Worm (Caenorhabditis elegans) whole organism, L4/young adult: ENCODE measurements around the gene B0228.9.

Source experiments
- W03F9.2 ChIP-seq: fragments of 150-350 bp; optimal IDR thresholded peaks from 2 replicates; lab custom pipeline; 2014; ENCODE audit warnings: missing biosample characterization, missing genetic modification characterization
- dao-5 ChIP-seq: sonication (generic microtip); optimal IDR thresholded peaks from 2 replicates; lab custom pipeline; 2016; ENCODE audit warnings: missing genotype, missing genetic modification characterization, moderate library complexity, missing compliant biosample characterization
- him-1 ChIP-seq: sonication (generic microtip); optimal IDR thresholded peaks from 2 replicates; lab custom pipeline; 2016; ENCODE audit warnings: missing genotype, missing genetic modification reagents, missing genetic modification characterization, missing compliant biosample characterization

B0228.9 gene

DNA sequence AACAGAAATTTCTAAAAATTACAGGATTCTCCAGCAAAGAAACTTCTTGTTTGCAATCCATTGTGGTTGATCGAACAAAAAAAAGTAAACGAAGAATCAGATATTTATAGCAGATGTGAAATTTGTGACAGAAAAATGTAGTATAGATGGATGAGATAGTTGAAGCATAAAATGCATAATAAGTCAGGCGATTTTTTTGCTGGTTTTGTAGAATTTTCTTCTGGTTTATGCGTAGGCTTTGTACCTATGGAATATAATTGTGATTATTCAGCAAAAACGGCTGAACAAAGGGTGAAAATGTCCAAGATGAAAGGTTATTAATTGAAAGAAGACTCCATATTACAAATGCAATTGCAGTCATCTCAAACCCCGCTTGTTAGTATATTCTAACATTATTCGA lies 2.0 kb upstream of the B0228.9 start, which contains the start of gene srh-39:
TSS of gene srh-39 (minus strand) at position 101 of the 400 bp plus-strand sequence.
- no peak for TF ChIP-seq him-1 (tag; lab: Kevin White, UChicago)
- TF ChIP-seq W03F9.2 (tag; lab: Kevin White, UChicago), result no peak
- no peak for TF ChIP-seq dao-5 (tag; lab: Kevin White, UChicago)

- no peak for TF ChIP-seq him-1 (tag; lab: Kevin White, UChicago)
- no peak for TF ChIP-seq W03F9.2 (tag; lab: Kevin White, UChicago)
- TF ChIP-seq dao-5 (tag; lab: Kevin White, UChicago), result no peak
Measured at ce11 chrII:7761440-7761839, 2.0 kb downstream of the B0228.9 start, which contains the start of gene B0228.8. B0228.8 (minus strand) TSS chrII:7761540.

DNA sequence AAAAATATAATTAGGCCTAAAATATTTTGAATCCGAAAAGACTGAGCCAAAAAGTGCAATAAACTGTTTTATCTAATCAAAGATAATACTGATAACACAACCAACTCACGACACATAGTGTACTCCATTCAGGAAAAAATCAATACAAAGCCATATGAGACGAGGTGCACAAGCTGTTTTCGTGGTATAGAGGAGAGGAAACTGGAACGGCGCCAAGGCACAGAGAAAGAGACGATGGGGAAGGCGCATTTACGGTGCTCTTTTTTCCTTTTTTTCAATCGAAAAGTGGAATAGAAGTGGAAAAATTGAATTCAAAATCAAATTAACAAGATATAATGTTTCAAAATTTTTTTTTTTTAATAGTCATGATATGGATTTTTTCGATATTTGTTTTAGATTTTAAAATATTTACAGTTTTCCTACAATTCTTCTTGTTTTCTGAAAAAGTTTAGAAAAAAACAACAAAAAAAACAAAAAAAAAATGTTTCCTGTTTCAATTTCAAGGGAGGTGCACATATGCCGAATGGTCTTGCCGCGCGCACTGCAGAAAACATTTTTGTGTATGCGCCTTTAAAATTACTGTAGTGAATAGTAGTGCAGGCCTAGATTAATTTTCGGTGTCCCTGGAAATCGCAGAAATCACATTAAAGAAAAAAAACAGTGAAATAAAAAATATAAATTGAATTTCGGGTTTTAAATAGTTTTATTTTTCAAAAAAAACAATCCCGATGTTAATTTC lies 4.9 kb downstream of the B0228.9 start, which contains the start of gene B0228.7:
TSS of gene B0228.7 (minus strand) at position 627 of the 739 bp plus-strand sequence.
- TF ChIP-seq him-1 (tag; lab: Kevin White, UChicago), result no peak
- no peak for TF ChIP-seq W03F9.2 (tag; lab: Kevin White, UChicago)
- no peak for TF ChIP-seq dao-5 (tag; lab: Kevin White, UChicago)

DNA sequence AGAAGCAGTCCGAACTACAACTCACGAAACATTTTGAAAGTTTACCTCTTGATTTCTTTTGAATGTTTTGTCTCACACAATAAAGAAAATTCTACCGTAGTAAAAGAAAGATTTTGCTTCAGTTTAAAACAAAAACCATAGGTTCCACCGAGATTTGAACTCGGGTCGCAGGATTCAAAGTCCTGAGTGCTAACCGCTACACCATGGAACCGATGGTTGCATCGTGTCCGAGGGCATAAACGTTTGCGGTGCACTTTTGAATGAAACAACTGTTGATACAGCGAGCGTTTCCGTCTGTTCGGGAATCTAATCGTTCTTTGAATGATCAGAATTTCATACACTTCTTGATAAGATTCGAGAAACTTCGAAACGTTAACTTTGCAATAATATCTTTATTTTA lies 6.7 kb downstream of the B0228.9 start:
- TF ChIP-seq dao-5 (tag; lab: Kevin White, UChicago), result peak; percentile 38
- no peak for TF ChIP-seq him-1 (tag; lab: Kevin White, UChicago)
- peak; percentile 32 for TF ChIP-seq W03F9.2 (tag; lab: Kevin White, UChicago)

ce11 chrII:7755116-7755571 lies 8.3 kb downstream of the B0228.9 start, which contains the start of the genes B0228.6 and B0228.1:
B0228.6 (minus strand) TSS chrII:7755166.
B0228.1 (plus strand) TSS chrII:7755343.
- TF ChIP-seq W03F9.2 (tag; lab: Kevin White, UChicago) (no peak), dao-5 (tag; lab: Kevin White, UChicago) (no peak), him-1 (tag; lab: Kevin White, UChicago) (no peak)

- TF ChIP-seq him-1 (tag; lab: Kevin White, UChicago), result no peak
- no peak for TF ChIP-seq W03F9.2 (tag; lab: Kevin White, UChicago)
- no peak for TF ChIP-seq dao-5 (tag; lab: Kevin White, UChicago)
Measured at ce11 chrII:7753500-7753899, 10.0 kb downstream of the B0228.9 start, which contains the start of gene trx-1. trx-1 (minus strand) TSS chrII:7753600.

- TF ChIP-seq him-1 (tag; lab: Kevin White, UChicago) (no peak), W03F9.2 (tag; lab: Kevin White, UChicago) (no peak), dao-5 (tag; lab: Kevin White, UChicago) (no peak)
Measured at ce11 chrII:7736725-7737124, 26.7 kb downstream of the B0228.9 start.

DNA sequence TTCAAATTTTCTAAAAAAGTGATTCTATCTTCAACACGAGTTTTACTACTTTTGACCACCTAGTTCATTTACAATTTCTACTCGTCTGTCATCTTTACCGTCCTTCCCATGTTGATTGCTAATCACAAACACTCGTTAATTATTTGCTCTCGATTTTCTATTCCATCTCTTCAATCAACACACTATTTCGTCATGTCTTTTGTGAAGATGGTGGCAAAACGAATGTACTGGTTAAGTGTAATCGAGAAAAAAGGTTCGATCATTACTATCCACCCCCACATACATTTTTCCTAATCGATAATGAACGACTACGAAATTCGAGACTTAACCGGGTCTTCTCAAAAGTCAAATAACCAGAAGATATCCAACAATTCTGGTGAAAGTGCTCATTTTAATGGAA lies 38.9 kb downstream of the B0228.9 start, which contains the start of gene cpna-2:
TSS of gene cpna-2 (plus strand) at position 301 of the 400 bp plus-strand sequence.
- TF ChIP-seq him-1 (tag; lab: Kevin White, UChicago), result no peak
- no peak for TF ChIP-seq W03F9.2 (tag; lab: Kevin White, UChicago)
- no peak for TF ChIP-seq dao-5 (tag; lab: Kevin White, UChicago)

- TF ChIP-seq dao-5 (tag; lab: Kevin White, UChicago) (no peak), him-1 (tag; lab: Kevin White, UChicago) (no peak), W03F9.2 (tag; lab: Kevin White, UChicago) (no peak)
Measured at ce11 chrII:7722784-7723183, 40.7 kb downstream of the B0228.9 start.

- TF ChIP-seq dao-5 (tag; lab: Kevin White, UChicago) (no peak), him-1 (tag; lab: Kevin White, UChicago) (no peak), W03F9.2 (tag; lab: Kevin White, UChicago) (no peak)
Measured at ce11 chrII:7720479-7720878, 43.0 kb downstream of the B0228.9 start.

- no peak for TF ChIP-seq dao-5 (tag; lab: Kevin White, UChicago)
- TF ChIP-seq W03F9.2 (tag; lab: Kevin White, UChicago), result no peak
- TF ChIP-seq him-1 (tag; lab: Kevin White, UChicago), result no peak
Measured at ce11 chrII:7719039-7719438, 44.4 kb downstream of the B0228.9 start.

- no peak for TF ChIP-seq W03F9.2 (tag; lab: Kevin White, UChicago)
- no peak for TF ChIP-seq him-1 (tag; lab: Kevin White, UChicago)
- no peak for TF ChIP-seq dao-5 (tag; lab: Kevin White, UChicago)
Measured at ce11 chrII:7718491-7718890, 45.0 kb downstream of the B0228.9 start, which contains the start of gene cpna-5. cpna-5 (minus strand) TSS chrII:7718591.

DNA sequence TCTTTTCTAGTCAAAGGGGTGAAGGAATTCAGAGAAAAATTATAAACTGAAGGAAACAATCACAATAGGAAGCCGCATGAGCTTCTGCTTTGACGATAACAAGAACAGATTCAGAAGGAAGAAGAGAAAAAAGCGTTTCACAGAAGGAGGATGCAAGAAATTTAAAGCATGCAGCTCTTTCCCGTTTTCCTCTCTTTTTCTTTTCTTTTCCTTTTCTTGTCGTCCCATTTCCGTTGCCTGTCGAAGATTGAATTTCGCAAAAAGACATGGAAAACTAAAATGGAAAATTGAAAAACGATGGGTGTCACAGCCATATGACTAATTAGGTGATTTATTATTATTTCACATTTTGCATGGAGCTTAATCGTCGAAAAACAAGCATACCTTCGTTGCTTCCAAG lies 47.4 kb downstream of the B0228.9 start:
- TF ChIP-seq W03F9.2 (tag; lab: Kevin White, UChicago) (no peak), him-1 (tag; lab: Kevin White, UChicago) (no peak), dao-5 (tag; lab: Kevin White, UChicago) (no peak)
